Worm (Caenorhabditis elegans) whole organism, midembryonic: ENCODE data around the gene T01C4.8.

Experiments used
- flt-1 ChIP-seq: fragments of 200-800 bp; sonication (Bioruptor generic); IDR thresholded peaks from 2 replicates; pipeline ENCODE4 v1.3.6; 2022; ENCODE audit warnings: missing genetic modification characterization, missing compliant biosample characterization
- tab-1 ChIP-seq: fragments of 200-800 bp; sonication (Bioruptor generic); IDR thresholded peaks from 2 replicates; pipeline ENCODE4 v1.3.6; 2022; ENCODE audit warnings: missing genetic modification characterization, missing compliant biosample characterization
- ztf-23 ChIP-seq: fragments of 200-800 bp; sonication (Bioruptor generic); IDR thresholded peaks from 2 replicates; pipeline ENCODE4 v1.3.6; 2022; ENCODE audit warnings: missing genetic modification reagents, missing genetic modification characterization, missing compliant biosample characterization
- ztf-29 ChIP-seq: fragments of 200-800 bp; sonication (Bioruptor generic); IDR thresholded peaks from 2 replicates; pipeline ENCODE4 v1.3.6; 2022; ENCODE audit warnings: missing genetic modification reagents, missing genetic modification characterization, missing compliant biosample characterization

- TF ChIP-seq flt-1: no peak
- TF ChIP-seq ztf-29 (GFP tag; lab: Robert Waterston, UW): no peak
- TF ChIP-seq ztf-23 (GFP tag; lab: Robert Waterston, UW): no peak
- TF ChIP-seq tab-1 (GFP tag; lab: Robert Waterston, UW): no peak
Observed at ce11 chrV:7153046-7153445, 23.7 kb upstream of the T01C4.8 start, which contains the start of gene fat-7.
